Fruit fly (Drosophila melanogaster) whole organism, prepupa: ENCODE results near the gene Glut3.
A peak's percentile ranks its signal among the peaks of the same experiment; 100 is the strongest.

Experiments used
- Blimp-1 ChIP-seq: fragments of 200-800 bp; sonication (Bioruptor generic); optimal IDR thresholded peaks from 3 replicates; lab custom pipeline; 2017; ENCODE audit warnings: missing biosample characterization, missing genetic modification characterization, mild to moderate bottlenecking, moderate library complexity, missing genetic modification reagents
- CG10631 ChIP-seq: fragments of 200-800 bp; sonication (Bioruptor generic); optimal IDR thresholded peaks from 2 replicates; lab custom pipeline; 2016; ENCODE audit warnings: missing biosample characterization, missing genetic modification characterization
- CG10669 ChIP-seq: fragments of 200-800 bp; sonication (Bioruptor generic); optimal IDR thresholded peaks from 3 replicates; lab custom pipeline; 2018; ENCODE audit warnings: missing biosample characterization, mild to moderate bottlenecking, missing genetic modification characterization, moderate library complexity
- CG11294 ChIP-seq: fragments of 200-800 bp; sonication (Bioruptor generic); IDR thresholded peaks from 2 replicates; pipeline ENCODE4 v1.3.6; 2022; ENCODE audit warnings: missing biosample characterization, missing genetic modification characterization
- CG11902 ChIP-seq: fragments of 200-800 bp; sonication (Bioruptor generic); optimal IDR thresholded peaks from 3 replicates; lab custom pipeline; 2016; ENCODE audit warnings: missing biosample characterization, missing genetic modification characterization
- CG1621 ChIP-seq: fragments of 200-800 bp; sonication (Bioruptor generic); optimal IDR thresholded peaks from 3 replicates; lab custom pipeline; 2018; ENCODE audit warnings: missing biosample characterization, mild to moderate bottlenecking, missing genetic modification characterization
- CG16779 ChIP-seq: fragments of 200-800 bp; sonication (Bioruptor generic); optimal IDR thresholded peaks from 3 replicates; lab custom pipeline; 2017; ENCODE audit warnings: missing biosample characterization, mild to moderate bottlenecking, missing genetic modification characterization
- CG31627 ChIP-seq: fragments of 200-800 bp; sonication (Bioruptor generic); optimal IDR thresholded peaks from 3 replicates; lab custom pipeline; 2016; ENCODE audit warnings: missing biosample characterization, missing genetic modification characterization
- CG3919 ChIP-seq: fragments of 200-800 bp; sonication (Bioruptor generic); optimal IDR thresholded peaks from 3 replicates; lab custom pipeline; 2016; ENCODE audit warnings: missing biosample characterization, missing genetic modification characterization
- CG6276 ChIP-seq: fragments of 200-800 bp; sonication (Bioruptor generic); optimal IDR thresholded peaks from 2 replicates; lab custom pipeline; 2017; ENCODE audit warnings: missing biosample characterization, mild to moderate bottlenecking, missing genetic modification characterization
- CG6808 ChIP-seq: fragments of 200-800 bp; sonication (Bioruptor generic); optimal IDR thresholded peaks from 3 replicates; lab custom pipeline; 2017; ENCODE audit warnings: missing biosample characterization, missing genetic modification characterization, mild to moderate bottlenecking, moderate library complexity, missing genetic modification reagents
- CG6854 ChIP-seq: fragments of 200-800 bp; sonication (Bioruptor generic); optimal IDR thresholded peaks from 2 replicates; lab custom pipeline; 2017; ENCODE audit warnings: missing biosample characterization, mild to moderate bottlenecking, missing genetic modification characterization
- CG8632 ChIP-seq: fragments of 200-800 bp; sonication (Bioruptor generic); optimal IDR thresholded peaks from 3 replicates; lab custom pipeline; 2016; ENCODE audit warnings: missing biosample characterization, missing genetic modification characterization
- Eip75B ChIP-seq: fragments of 200-800 bp; sonication (Bioruptor generic); optimal IDR thresholded peaks from 3 replicates; lab custom pipeline; 2016; ENCODE audit warnings: missing biosample characterization, missing genetic modification characterization
- Eip78C ChIP-seq: fragments of 200-800 bp; sonication (Bioruptor generic); peaks from one replicate; lab custom pipeline; 2016; ENCODE audit warnings: missing biosample characterization, missing genetic modification characterization
- Eip93F ChIP-seq: fragments of 200-800 bp; sonication (Bioruptor generic); optimal IDR thresholded peaks from 2 replicates; lab custom pipeline; 2016; ENCODE audit warnings: missing biosample characterization, mild to moderate bottlenecking, missing genetic modification characterization
- Ets21C ChIP-seq: fragments of 200-800 bp; sonication (Bioruptor generic); optimal IDR thresholded peaks from 3 replicates; lab custom pipeline; 2016; ENCODE audit warnings: missing biosample characterization, missing genetic modification characterization
- Ets96B ChIP-seq: fragments of 200-800 bp; optimal IDR thresholded peaks from 2 replicates; lab custom pipeline; 2019; ENCODE audit warnings: missing biosample characterization, mild to moderate bottlenecking, missing genetic modification characterization, moderate library complexity
- Gug ChIP-seq: fragments of 200-800 bp; sonication (Bioruptor generic); IDR thresholded peaks from 2 replicates; pipeline ENCODE4 v1.3.6; 2022; ENCODE audit warnings: missing biosample characterization, missing genetic modification characterization
- Hr39 ChIP-seq: fragments of 200-800 bp; sonication (Bioruptor generic); optimal IDR thresholded peaks from 2 replicates; lab custom pipeline; 2016; ENCODE audit warnings: missing biosample characterization, missing genetic modification characterization
- Hr4 ChIP-seq: fragments of 200-800 bp; sonication (Bioruptor generic); optimal IDR thresholded peaks from 3 replicates; lab custom pipeline; 2016; ENCODE audit warnings: missing biosample characterization, missing genetic modification characterization
- Met ChIP-seq: fragments of 200-800 bp; sonication (Bioruptor generic); optimal IDR thresholded peaks from 3 replicates; lab custom pipeline; 2016; ENCODE audit warnings: missing biosample characterization, missing genetic modification characterization
- OdsH ChIP-seq: fragments of 200-800 bp; sonication (Bioruptor generic); optimal IDR thresholded peaks from 3 replicates; lab custom pipeline; 2016; ENCODE audit warnings: missing biosample characterization, missing genetic modification characterization
- Sox102F ChIP-seq: fragments of 200-800 bp; sonication (Bioruptor generic); optimal IDR thresholded peaks from 2 replicates; lab custom pipeline; 2016; ENCODE audit warnings: missing biosample characterization, mild to moderate bottlenecking, missing genetic modification characterization
- Sox14 ChIP-seq: fragments of 200-800 bp; sonication (Bioruptor generic); optimal IDR thresholded peaks from 3 replicates; lab custom pipeline; 2016; ENCODE audit warnings: missing biosample characterization, missing genetic modification characterization
- Sox15 ChIP-seq: fragments of 200-800 bp; sonication (Bioruptor generic); optimal IDR thresholded peaks from 3 replicates; lab custom pipeline; 2016; ENCODE audit warnings: missing biosample characterization, missing genetic modification characterization
- cyc ChIP-seq: fragments of 200-800 bp; sonication (Bioruptor generic); optimal IDR thresholded peaks from 3 replicates; lab custom pipeline; 2016; ENCODE audit warnings: missing biosample characterization, missing genetic modification characterization
- dac ChIP-seq: fragments of 200-800 bp; sonication (Bioruptor generic); optimal IDR thresholded peaks from 2 replicates; lab custom pipeline; 2017; ENCODE audit warnings: missing biosample characterization, mild to moderate bottlenecking, missing genetic modification characterization
- dsx ChIP-seq: fragments of 200-800 bp; optimal IDR thresholded peaks from 3 replicates; lab custom pipeline; 2019; ENCODE audit warnings: missing biosample characterization, mild to moderate bottlenecking, missing genetic modification characterization, moderate library complexity; ENCODE audit not compliant: poor library complexity, severe bottlenecking
- eg ChIP-seq: fragments of 200-800 bp; sonication (Bioruptor generic); IDR thresholded peaks from 3 replicates; pipeline ENCODE4 v1.3.6; 2022; ENCODE audit warnings: missing biosample characterization, missing genetic modification characterization
- esn ChIP-seq: fragments of 200-800 bp; sonication (Bioruptor generic); optimal IDR thresholded peaks from 2 replicates; lab custom pipeline; 2016; ENCODE audit warnings: missing biosample characterization, mild to moderate bottlenecking, missing genetic modification characterization, moderate library complexity
- fd59A ChIP-seq: fragments of 200-800 bp; sonication (Bioruptor generic); optimal IDR thresholded peaks from 2 replicates; lab custom pipeline; 2017; ENCODE audit warnings: missing biosample characterization, mild to moderate bottlenecking, missing genetic modification characterization, missing genetic modification reagents
- fd85E ChIP-seq: fragments of 200-800 bp; sonication (Bioruptor generic); optimal IDR thresholded peaks from 3 replicates; lab custom pipeline; 2016; ENCODE audit warnings: missing biosample characterization, missing genetic modification characterization
- lz ChIP-seq: fragments of 200-800 bp; sonication (Bioruptor generic); optimal IDR thresholded peaks from 3 replicates; lab custom pipeline; 2016; ENCODE audit warnings: missing biosample characterization, missing genetic modification characterization
- net ChIP-seq: fragments of 200-800 bp; sonication (Bioruptor generic); optimal IDR thresholded peaks from 3 replicates; lab custom pipeline; 2016; ENCODE audit warnings: missing biosample characterization, missing genetic modification characterization
- pdm3 ChIP-seq: fragments of 200-800 bp; sonication (Bioruptor generic); optimal IDR thresholded peaks from 3 replicates; lab custom pipeline; 2016; ENCODE audit warnings: missing biosample characterization, missing genetic modification characterization
- salr ChIP-seq, 2 experiments: fragments of 200-800 bp; sonication (Bioruptor generic); optimal IDR thresholded peaks; 3 replicates each; lab custom pipeline; 2016 to 2018; ENCODE audit warnings: missing biosample characterization in 2 of 2, missing genetic modification characterization in 2 of 2, mild to moderate bottlenecking in 1 of 2
- spab ChIP-seq: fragments of 200-800 bp; sonication (Bioruptor generic); optimal IDR thresholded peaks from 2 replicates; lab custom pipeline; 2017; ENCODE audit warnings: missing biosample characterization, mild to moderate bottlenecking, missing genetic modification characterization, missing genetic modification reagents
- svp ChIP-seq: fragments of 200-800 bp; sonication (Bioruptor generic); peaks from one replicate; lab custom pipeline; 2016; ENCODE audit warnings: missing biosample characterization, missing genetic modification characterization
- topi ChIP-seq: fragments of 200-800 bp; sonication (Bioruptor generic); optimal IDR thresholded peaks from 3 replicates; lab custom pipeline; 2016; ENCODE audit warnings: missing biosample characterization, missing genetic modification characterization
- vri ChIP-seq: fragments of 200-800 bp; sonication (Bioruptor generic); optimal IDR thresholded peaks from 3 replicates; lab custom pipeline; 2016; ENCODE audit warnings: missing biosample characterization, mild to moderate bottlenecking, missing genetic modification characterization

Glut3 gene

DNA sequence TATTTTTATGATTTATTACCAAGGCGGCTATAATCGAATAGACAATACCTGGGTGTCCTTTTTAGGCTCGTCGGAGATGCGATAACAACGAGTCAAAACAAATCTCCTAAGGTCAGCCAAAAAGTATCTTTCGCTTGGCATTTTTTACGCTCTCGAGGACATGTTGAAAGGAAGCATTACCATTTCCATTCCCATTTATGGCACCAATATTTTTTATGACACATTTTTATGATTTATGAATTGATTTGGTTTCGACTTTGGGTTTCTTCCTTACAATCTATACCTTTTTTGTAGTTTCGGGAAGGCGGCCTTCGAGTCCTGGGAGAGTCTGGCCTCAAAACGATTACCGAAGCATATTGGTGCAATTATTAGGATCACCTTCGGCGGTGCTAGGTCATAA, 43.0 kb upstream of the Glut3 start:
- TF ChIP-seq net (GFP tag; lab: Kevin White, UChicago) (no peak), fd59A (GFP tag; lab: Kevin White, UChicago) (no peak), OdsH (GFP tag; lab: Kevin White, UChicago) (no peak), salr (GFP tag; optimal IDR thresholded peaks at IDR 0.05; lab: Kevin White, UChicago) (no peak), esn (no peak), Eip78C (no peak), lz (GFP tag; lab: Kevin White, UChicago) (no peak)

DNA sequence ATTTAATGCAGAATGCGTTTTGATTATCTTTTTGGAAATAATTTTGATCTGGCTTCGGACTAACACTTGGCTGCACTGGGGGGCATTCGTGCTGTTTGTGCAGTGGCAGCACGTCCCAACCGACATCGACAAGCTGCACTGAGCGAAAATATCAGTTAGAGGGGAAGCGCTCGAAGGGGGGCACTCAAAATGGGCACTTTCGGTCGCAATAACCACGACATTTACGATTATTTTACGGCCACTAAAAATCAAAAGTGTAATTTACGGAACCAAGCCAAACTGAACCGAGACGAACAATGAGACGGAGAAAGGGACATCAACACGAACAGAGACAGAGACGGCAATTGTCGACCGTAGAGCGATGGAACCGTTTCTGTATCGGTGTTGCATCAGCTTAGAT, 41.3 kb upstream of the Glut3 start:
- TF ChIP-seq CG11902, result no peak
- TF ChIP-seq CG8632 (GFP tag; lab: Kevin White, UChicago), result no peak
- TF ChIP-seq CG1621, result peak; percentile 28
- TF ChIP-seq Gug (GFP tag; lab: Robert Waterston, UW), result no peak
- TF ChIP-seq Hr39 (GFP tag; lab: Kevin White, UChicago), result no peak
- peak; percentile 45 for TF ChIP-seq Eip78C
- TF ChIP-seq CG6276 (GFP tag; lab: Kevin White, UChicago), result no peak
- peak; percentile 26 for TF ChIP-seq Blimp-1 (GFP tag; lab: Kevin White, UChicago)
- no peak for TF ChIP-seq Sox14 (GFP tag; lab: Kevin White, UChicago)

DNA sequence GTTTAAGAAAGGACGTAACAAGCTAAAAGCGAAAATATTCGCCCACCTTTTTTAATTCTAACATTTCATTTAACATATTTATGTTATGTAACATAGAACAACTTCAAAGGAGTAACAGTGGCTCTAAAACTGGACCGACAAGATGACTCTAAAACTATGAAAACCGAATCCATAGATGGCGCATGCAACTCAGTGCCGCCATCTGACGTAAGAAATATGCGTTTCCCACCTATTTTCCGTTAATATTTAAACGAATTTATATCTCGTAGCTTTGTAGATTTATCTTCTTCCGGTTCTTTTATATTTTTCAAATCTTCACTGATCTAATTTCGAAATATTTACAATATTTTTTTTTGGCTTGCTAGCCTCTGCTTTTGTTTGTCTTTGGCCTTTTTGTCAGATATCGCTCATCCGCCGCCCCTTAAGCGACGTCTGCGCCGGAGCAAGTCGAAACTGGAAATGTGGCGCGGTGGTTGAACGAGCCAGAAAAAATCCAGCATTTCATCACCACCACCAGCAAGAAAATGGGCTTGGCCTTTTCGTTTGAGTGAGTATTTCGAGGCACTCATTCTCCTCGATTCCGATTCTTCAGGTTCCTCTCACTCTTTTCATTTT, 39.4 kb upstream of the Glut3 start:
- TF ChIP-seq dac (GFP tag; lab: Kevin White, UChicago) (no peak), Ets21C (GFP tag; lab: Kevin White, UChicago) (no peak), eg (GFP tag; lab: Robert Waterston, UW) (no peak), CG11294 (GFP tag; lab: Robert Waterston, UW) (no peak), salr (GFP tag; optimal IDR thresholded peaks at IDR 0.05; lab: Kevin White, UChicago) (no peak), CG10669 (GFP tag; lab: Kevin White, UChicago) (no peak), esn (peak; percentile 30), Hr4 (GFP tag; lab: Kevin White, UChicago) (peak; percentile 8), Ets96B (tag; lab: Kevin White, UChicago) (no peak), CG3919 (GFP tag; lab: Kevin White, UChicago) (peak; percentile 25), Sox14 (GFP tag; lab: Kevin White, UChicago) (no peak), Hr39 (GFP tag; lab: Kevin White, UChicago) (peak; percentile 46), Eip93F (GFP tag; lab: Kevin White, UChicago) (no peak), svp (GFP tag; lab: Kevin White, UChicago) (no peak), fd85E (GFP tag; lab: Kevin White, UChicago) (no peak), Sox15 (no peak), vri (GFP tag; lab: Kevin White, UChicago) (peak; percentile 14), Eip75B (GFP tag; lab: Kevin White, UChicago) (peak; percentile 5), Sox102F (GFP tag; lab: Kevin White, UChicago) (no peak), pdm3 (GFP tag; lab: Kevin White, UChicago) (peak; percentile 7), CG6808 (GFP tag; lab: Kevin White, UChicago) (no peak), Eip78C (peak; percentile 47), spab (no peak), CG31627 (peak; percentile 45), CG16779 (no peak), Met (peak; percentile 10), topi (GFP tag; lab: Kevin White, UChicago) (peak; percentile 8), dsx (GFP tag; lab: Kevin White, UChicago) (no peak), CG6854 (no peak), cyc (GFP tag; lab: Kevin White, UChicago) (peak; percentile 39), OdsH (GFP tag; lab: Kevin White, UChicago) (peak; percentile 9), CG10631 (GFP tag; lab: Kevin White, UChicago) (no peak), CG1621 (no peak)
